Fruit fly (Drosophila melanogaster) whole organism, embryonic: ENCODE results near the gene CG16753.

Experiments used
- Ada2b ChIP-seq: fragments of 200-800 bp; sonication (Bioruptor generic); IDR thresholded peaks from 2 replicates; pipeline ENCODE4 v1.3.6; 2022; ENCODE audit warnings: missing biosample characterization, missing genetic modification characterization
- Asciz ChIP-seq: fragments of 200-800 bp; sonication (Bioruptor generic); optimal IDR thresholded peaks from 2 replicates; lab custom pipeline; 2017; ENCODE audit warnings: missing biosample characterization, mild to moderate bottlenecking, missing genetic modification characterization, missing genetic modification reagents
- Bdp1 ChIP-seq: fragments of 200-800 bp; sonication (Bioruptor generic); optimal IDR thresholded peaks from 3 replicates; lab custom pipeline; 2016; ENCODE audit warnings: missing biosample characterization, missing genetic modification characterization
- CG10431 ChIP-seq: fragments of 200-800 bp; sonication (Bioruptor generic); optimal IDR thresholded peaks from 3 replicates; lab custom pipeline; 2018; ENCODE audit warnings: missing biosample characterization, mild to moderate bottlenecking, missing genetic modification characterization
- CG10462 ChIP-seq: fragments of 200-800 bp; sonication (Bioruptor generic); optimal IDR thresholded peaks from 2 replicates; lab custom pipeline; 2016; ENCODE audit warnings: missing biosample characterization, missing genetic modification characterization
- CG11093 ChIP-seq: fragments of 200-800 bp; sonication (Bioruptor generic); IDR thresholded peaks from 3 replicates; pipeline ENCODE4 v1.3.6; 2022; ENCODE audit warnings: missing biosample characterization, missing genetic modification characterization
- CG12155 ChIP-seq: fragments of 200-800 bp; sonication (Bioruptor generic); optimal IDR thresholded peaks from 3 replicates; lab custom pipeline; 2016; ENCODE audit warnings: missing biosample characterization, missing genetic modification characterization
- CG12219 ChIP-seq: fragments of 200-800 bp; sonication (Bioruptor generic); optimal IDR thresholded peaks from 3 replicates; lab custom pipeline; 2018; ENCODE audit warnings: missing biosample characterization, mild to moderate bottlenecking, missing genetic modification characterization
- CG13287 ChIP-seq: fragments of 200-800 bp; sonication (Bioruptor generic); IDR thresholded peaks from 2 replicates; pipeline ENCODE4 v1.3.6; 2022; ENCODE audit warnings: missing biosample characterization, missing genetic modification characterization; ENCODE audit not compliant: partially characterized antibody
- CG13775 ChIP-seq: fragments of 200-800 bp; sonication (Bioruptor generic); optimal IDR thresholded peaks from 3 replicates; lab custom pipeline; 2017; ENCODE audit warnings: missing biosample characterization, mild to moderate bottlenecking, missing genetic modification characterization
- CG14965 ChIP-seq: fragments of 200-800 bp; sonication (Bioruptor generic); optimal IDR thresholded peaks from 2 replicates; lab custom pipeline; 2016; ENCODE audit warnings: missing biosample characterization, missing genetic modification characterization, borderline replicate concordance
- CG1603 ChIP-seq: fragments of 200-800 bp; sonication (Bioruptor generic); optimal IDR thresholded peaks from 2 replicates; lab custom pipeline; 2019; ENCODE audit warnings: missing biosample characterization, mild to moderate bottlenecking, missing genetic modification characterization, moderate library complexity
- CG3281 ChIP-seq: fragments of 200-800 bp; sonication (Bioruptor generic); optimal IDR thresholded peaks from 3 replicates; lab custom pipeline; 2017; ENCODE audit warnings: missing biosample characterization, mild to moderate bottlenecking, missing genetic modification characterization
- CG3726 ChIP-seq: fragments of 200-800 bp; sonication (Bioruptor generic); IDR thresholded peaks from 3 replicates; pipeline ENCODE4, ENCODE4 v1.3.6; 2022; ENCODE audit warnings: missing biosample characterization, missing genetic modification characterization
- CG3995 ChIP-seq: fragments of 200-800 bp; sonication (Bioruptor generic); optimal IDR thresholded peaks from 3 replicates; lab custom pipeline; 2016; ENCODE audit warnings: missing biosample characterization, missing genetic modification characterization
- CG4328 ChIP-seq: fragments of 200-800 bp; sonication (Bioruptor generic); optimal IDR thresholded peaks from 3 replicates; lab custom pipeline; 2017; ENCODE audit warnings: missing biosample characterization, missing genetic modification reagents, missing genetic modification characterization
- CG6272 ChIP-seq: fragments of 200-800 bp; sonication (Bioruptor generic); IDR thresholded peaks from 2 replicates; pipeline ENCODE4 v1.3.6; 2022; ENCODE audit warnings: missing biosample characterization, missing genetic modification characterization
- CG6813 ChIP-seq: fragments of 200-800 bp; sonication (Bioruptor generic); optimal IDR thresholded peaks from 2 replicates; lab custom pipeline; 2017; ENCODE audit warnings: missing biosample characterization, missing genetic modification characterization, mild to moderate bottlenecking, moderate library complexity, missing genetic modification reagents
- CG8944 ChIP-seq: fragments of 200-800 bp; sonication (Bioruptor generic); optimal IDR thresholded peaks from 3 replicates; lab custom pipeline; 2016; ENCODE audit warnings: missing biosample characterization, missing genetic modification characterization
- Dfd ChIP-seq, 2 experiments: fragments of >200 bp; optimal IDR thresholded peaks; 2 replicates each; lab custom pipeline; 2017; ENCODE audit warnings: missing biosample characterization in 2 of 2, missing genetic modification characterization in 2 of 2
- Dll ChIP-seq: fragments of 200-800 bp; sonication (Bioruptor generic); IDR thresholded peaks from 4 replicates; pipeline ENCODE4 v1.3.6; 2022; ENCODE audit warnings: missing biosample characterization, missing genetic modification characterization; ENCODE audit not compliant: partially characterized antibody
- Fer3 ChIP-seq: fragments of 200-800 bp; sonication (Bioruptor generic); optimal IDR thresholded peaks from 2 replicates; lab custom pipeline; 2018; ENCODE audit warnings: missing biosample characterization, mild to moderate bottlenecking, missing genetic modification characterization, moderate library complexity
- MESR4 ChIP-seq: fragments of 200-800 bp; sonication (Bioruptor generic); optimal IDR thresholded peaks from 2 replicates; lab custom pipeline; 2018; ENCODE audit warnings: missing biosample characterization, mild to moderate bottlenecking, missing genetic modification characterization, moderate library complexity
- Mes4 ChIP-seq: fragments of 200-800 bp; sonication (Bioruptor generic); optimal IDR thresholded peaks from 2 replicates; lab custom pipeline; 2016; ENCODE audit warnings: missing biosample characterization, missing genetic modification characterization
- Nf-YA ChIP-seq: fragments of 200-800 bp; sonication (Bioruptor generic); IDR thresholded peaks from 2 replicates; pipeline ENCODE4 v1.3.6; 2022; ENCODE audit warnings: missing biosample characterization, missing genetic modification characterization
- Opbp ChIP-seq: fragments of 200-800 bp; sonication (Bioruptor generic); IDR thresholded peaks from 3 replicates; pipeline ENCODE4 v1.3.6; 2022; ENCODE audit warnings: missing biosample characterization, missing genetic modification characterization; ENCODE audit not compliant: partially characterized antibody
- Pdp1 ChIP-seq, 2 experiments: fragments of 200-800 bp; sonication (Bioruptor generic); optimal IDR thresholded peaks; 3 replicates each; lab custom pipeline; 2016; ENCODE audit warnings: missing biosample characterization in 2 of 2, missing genetic modification characterization in 2 of 2, mild to moderate bottlenecking in 1 of 2, moderate library complexity in 1 of 2
- Ptx1 ChIP-seq: fragments of 200-800 bp; sonication (Bioruptor generic); IDR thresholded peaks from 2 replicates; pipeline ENCODE4 v1.3.6; 2022; ENCODE audit warnings: missing biosample characterization, missing genetic modification characterization
- Usf ChIP-seq: fragments of 200-800 bp; sonication (Bioruptor generic); optimal IDR thresholded peaks from 2 replicates; lab custom pipeline; 2017; ENCODE audit warnings: missing genotype, missing biosample characterization, missing genetic modification characterization
- Xrp1 ChIP-seq: fragments of 200-800 bp; sonication (Bioruptor generic); IDR thresholded peaks from 2 replicates; pipeline ENCODE4 v1.3.6; 2022; ENCODE audit warnings: missing biosample characterization, missing genetic modification characterization
- abd-A ChIP-seq: fragments of 200-800 bp; sonication (Bioruptor generic); optimal IDR thresholded peaks from 3 replicates; lab custom pipeline; 2019; ENCODE audit warnings: missing biosample characterization, mild to moderate bottlenecking, missing genetic modification characterization, moderate library complexity
- bowl ChIP-seq: fragments of 200-800 bp; sonication (Bioruptor generic); IDR thresholded peaks from 2 replicates; pipeline ENCODE4 v1.3.6; 2022; ENCODE audit warnings: missing biosample characterization, missing genetic modification characterization
- caup ChIP-seq: fragments of 200-800 bp; sonication (Bioruptor generic); optimal IDR thresholded peaks from 3 replicates; lab custom pipeline; 2017; ENCODE audit warnings: missing biosample characterization, mild to moderate bottlenecking, missing genetic modification characterization, moderate library complexity; ENCODE audit not compliant: severe bottlenecking
- grau ChIP-seq: fragments of 200-800 bp; optimal IDR thresholded peaks from 3 replicates; lab custom pipeline; 2019; ENCODE audit warnings: missing biosample characterization, mild to moderate bottlenecking, missing genetic modification characterization, moderate library complexity
- h ChIP-seq: fragments of >200 bp; optimal IDR thresholded peaks from 2 replicates; lab custom pipeline; 2017
- kni ChIP-seq: fragments of 200-800 bp; sonication (Bioruptor generic); optimal IDR thresholded peaks from 3 replicates; lab custom pipeline; 2017; ENCODE audit warnings: mild to moderate bottlenecking, missing biosample characterization, missing genetic modification reagents, missing genetic modification characterization
- lab ChIP-seq: fragments of 200-800 bp; sonication (Bioruptor generic); optimal IDR thresholded peaks from 3 replicates; lab custom pipeline; 2017; ENCODE audit warnings: missing biosample characterization, missing genetic modification characterization, mild to moderate bottlenecking, moderate library complexity, missing genetic modification reagents
- mirr ChIP-seq: fragments of 200-800 bp; sonication (Bioruptor generic); optimal IDR thresholded peaks from 3 replicates; lab custom pipeline; 2018; ENCODE audit warnings: missing biosample characterization, mild to moderate bottlenecking, missing genetic modification characterization
- pb ChIP-seq: fragments of 200-800 bp; sonication (Bioruptor generic); optimal IDR thresholded peaks from 3 replicates; lab custom pipeline; 2016; ENCODE audit warnings: missing biosample characterization, missing genetic modification characterization
- run ChIP-seq: fragments of 200-800 bp; sonication (Bioruptor generic); optimal IDR thresholded peaks from 3 replicates; lab custom pipeline; 2018; ENCODE audit warnings: missing biosample characterization, mild to moderate bottlenecking, missing genetic modification characterization
- sens ChIP-seq: fragments of 200-800 bp; sonication (Bioruptor generic); peaks from one replicate; lab custom pipeline; 2016; ENCODE audit warnings: missing biosample characterization, missing genetic modification characterization
- sqz ChIP-seq: fragments of 200-800 bp; sonication (Bioruptor generic); optimal IDR thresholded peaks from 3 replicates; lab custom pipeline; 2018; ENCODE audit warnings: missing biosample characterization, mild to moderate bottlenecking, missing genetic modification characterization
- tin ChIP-seq: fragments of 200-800 bp; sonication (Bioruptor generic); optimal IDR thresholded peaks from 3 replicates; lab custom pipeline; 2016; ENCODE audit warnings: missing biosample characterization, missing genetic modification characterization
- twi ChIP-seq: fragments of 200-800 bp; optimal IDR thresholded peaks from 2 replicates; lab custom pipeline; 2019; ENCODE audit warnings: missing biosample characterization, mild to moderate bottlenecking, missing genetic modification characterization, moderate library complexity
- unc-4 ChIP-seq: fragments of 200-800 bp; sonication (Bioruptor generic); IDR thresholded peaks from 2 replicates; pipeline ENCODE4 v1.3.6; 2022; ENCODE audit warnings: missing biosample characterization, missing genetic modification characterization; ENCODE audit not compliant: partially characterized antibody
- usp ChIP-seq: fragments of >200 bp; optimal IDR thresholded peaks from 2 replicates; lab custom pipeline; 2017; ENCODE audit warnings: missing biosample characterization, missing genetic modification characterization
- wek ChIP-seq: fragments of 200-800 bp; sonication (Bioruptor generic); optimal IDR thresholded peaks from 3 replicates; lab custom pipeline; 2018; ENCODE audit warnings: missing biosample characterization, mild to moderate bottlenecking, missing genetic modification characterization, moderate library complexity
- wor ChIP-seq: fragments of 200-800 bp; sonication (Bioruptor generic); IDR thresholded peaks from 2 replicates; pipeline ENCODE4 v1.3.6; 2022; ENCODE audit warnings: missing biosample characterization, missing genetic modification characterization

Gene CG16753

DNA sequence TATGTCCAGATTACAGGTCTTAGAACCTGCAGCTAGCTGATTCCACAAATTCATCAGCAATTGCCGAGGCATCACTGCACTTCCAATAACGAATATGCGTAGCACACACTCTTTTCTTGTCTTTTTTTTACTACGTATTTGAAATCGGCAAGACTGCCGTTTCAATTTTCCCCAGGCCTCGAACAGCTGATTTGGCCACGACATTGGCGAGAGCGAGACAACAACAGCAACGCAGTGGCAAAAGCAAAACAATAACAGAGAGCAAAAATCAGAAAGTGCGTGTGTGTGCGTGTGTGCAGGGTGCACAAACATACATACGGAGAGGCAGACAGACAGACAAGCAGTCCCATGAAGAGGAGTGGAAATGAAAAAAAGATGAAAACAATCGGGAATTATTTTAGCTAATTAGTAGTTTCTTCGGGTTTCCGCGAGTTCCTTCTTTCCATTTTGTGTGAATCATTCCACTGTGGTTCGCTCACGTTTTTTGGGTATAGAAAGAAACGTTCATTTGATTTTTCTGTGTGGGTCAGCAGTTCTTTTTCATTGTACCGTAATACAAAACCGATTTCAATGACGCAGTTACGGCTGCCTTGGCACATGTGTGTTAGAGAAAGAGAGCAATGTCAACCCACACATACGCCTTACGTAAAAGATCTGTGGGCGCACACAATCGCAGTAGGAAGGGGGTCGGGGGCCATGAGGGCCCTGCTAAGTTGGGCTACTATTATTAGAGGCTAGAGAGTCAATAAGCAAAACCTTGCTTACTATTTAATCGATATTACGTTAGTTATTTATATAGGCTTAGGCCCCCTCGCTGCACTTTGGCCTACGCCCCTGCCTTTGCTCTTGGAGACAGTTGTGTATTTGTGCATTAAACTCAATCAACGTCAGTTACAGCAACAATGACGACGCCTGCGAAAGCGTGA lies 5.4 kb downstream of the CG16753 start (continued):
- TF ChIP-seq Pdp1 (GFP tag; optimal IDR thresholded peaks at IDR 0.05; lab: Kevin White, UChicago) = peak; percentile 99
- peak; percentile 98 for TF ChIP-seq Fer3 (tag; lab: Kevin White, UChicago)
- peak; percentile 98 for TF ChIP-seq CG12155 (GFP tag; lab: Kevin White, UChicago)
- peak; percentile 99 for TF ChIP-seq Nf-YA (GFP tag; lab: Robert Waterston, UW)
- peak; percentile 100 for TF ChIP-seq sens
- peak; percentile 96 for TF ChIP-seq CG10462 (GFP tag; lab: Kevin White, UChicago)
- TF ChIP-seq wek (GFP tag; lab: Kevin White, UChicago) = peak; percentile 93
- peak; percentile 98 for TF ChIP-seq Mes4 (GFP tag; lab: Kevin White, UChicago)
- TF ChIP-seq Dll (GFP tag; lab: Robert Waterston, UW) = 0 out of 4 replicates have a peak, but pooled peaks have one; percentile 38
- TF ChIP-seq Asciz = peak; percentile 97
- TF ChIP-seq Ptx1 = peak; percentile 100
- TF ChIP-seq unc-4 (GFP tag; lab: Robert Waterston, UW) = peak; percentile 31; the same call in 1 of the 2 replicates
- TF ChIP-seq CG3726 (GFP tag; lab: Robert Waterston, UW) = peak; percentile 99
- TF ChIP-seq CG11093 (GFP tag; lab: Robert Waterston, UW) = peak; percentile 99
- peak; percentile 99 for TF ChIP-seq CG8944 (GFP tag; lab: Kevin White, UChicago)
- TF ChIP-seq CG1603 (tag; lab: Kevin White, UChicago) = peak; percentile 99
- peak; percentile 98 for TF ChIP-seq pb (GFP tag; lab: Kevin White, UChicago)
- peak; percentile 94 for TF ChIP-seq mirr (GFP tag; lab: Kevin White, UChicago)
- peak; percentile 91 for TF ChIP-seq twi (tag; lab: Kevin White, UChicago)
- peak; percentile 97 for TF ChIP-seq grau
- TF ChIP-seq Xrp1 (GFP tag; lab: Robert Waterston, UW) = peak; percentile 99
- peak; percentile 85 for TF ChIP-seq run (tag; lab: Kevin White, UChicago)
- peak; percentile 92 for TF ChIP-seq kni (GFP tag; lab: Kevin White, UChicago)
- TF ChIP-seq Bdp1 (GFP tag; lab: Kevin White, UChicago) = peak; percentile 93
- no peak; the same call in 2 of the 3 replicates for TF ChIP-seq Opbp (GFP tag; lab: Robert Waterston, UW)
- peak in 1 of 2 experiments; percentile 50 for TF ChIP-seq Dfd (GFP tag; optimal IDR thresholded peaks at IDR 0.05; lab: Kevin White, UChicago)
- TF ChIP-seq lab (GFP tag; lab: Kevin White, UChicago) = peak; percentile 100
- peak; percentile 98 for TF ChIP-seq CG13775 (GFP tag; lab: Kevin White, UChicago)
- peak; percentile 99 for TF ChIP-seq CG6272 (GFP tag; lab: Robert Waterston, UW)
- peak; percentile 86 for TF ChIP-seq CG14965 (GFP tag; lab: Kevin White, UChicago)
- peak; percentile 98 for TF ChIP-seq Usf (GFP tag; lab: Kevin White, UChicago)
- TF ChIP-seq CG3995 (GFP tag; lab: Kevin White, UChicago) = peak; percentile 86
- TF ChIP-seq abd-A = peak; percentile 72
- peak; percentile 66 for TF ChIP-seq MESR4 (GFP tag; lab: Kevin White, UChicago)
- TF ChIP-seq usp (GFP tag; lab: Kevin White, UChicago) = no peak
- TF ChIP-seq sqz = peak; percentile 86
- no peak for TF ChIP-seq h (lab: Kevin White, UChicago)
- peak; percentile 99 for TF ChIP-seq wor (GFP tag; lab: Robert Waterston, UW)
- TF ChIP-seq CG12219 (GFP tag; lab: Kevin White, UChicago) = peak; percentile 98
- peak; percentile 98 for TF ChIP-seq bowl
- peak; percentile 95 for TF ChIP-seq CG4328 (GFP tag; lab: Kevin White, UChicago)
- TF ChIP-seq CG6813 (GFP tag; lab: Kevin White, UChicago) = peak; percentile 98
- peak; percentile 82 for TF ChIP-seq CG10431
- TF ChIP-seq Ada2b (GFP tag; lab: Robert Waterston, UW) = peak; percentile 99
- TF ChIP-seq caup = peak; percentile 98
- TF ChIP-seq CG13287 (GFP tag; lab: Robert Waterston, UW) = no peak; the same call in 1 of the 2 replicates
- peak; percentile 99 for TF ChIP-seq tin (GFP tag; lab: Kevin White, UChicago)
- TF ChIP-seq CG3281 (GFP tag; lab: Kevin White, UChicago) = peak; percentile 98
